Worm (Caenorhabditis elegans) whole organism, late embryonic: ENCODE data around the gene Y9C9A.5.

Source experiments
- C08G9.2 ChIP-seq: sonication (generic microtip); optimal IDR thresholded peaks from 2 replicates; lab custom pipeline; 2016; ENCODE audit warnings: mild to moderate bottlenecking, missing genetic modification characterization, moderate library complexity, missing compliant biosample characterization
- C38D4.7 ChIP-seq: fragments of 200-800 bp; sonication (Bioruptor generic); optimal IDR thresholded peaks from 2 replicates; lab custom pipeline; 2018; ENCODE audit warnings: mild to moderate bottlenecking, missing genetic modification characterization, moderate library complexity, missing compliant biosample characterization
- K02D7.2 ChIP-seq: sonication (generic microtip); optimal IDR thresholded peaks from 2 replicates; lab custom pipeline; 2017; ENCODE audit warnings: mild to moderate bottlenecking, missing genetic modification characterization, missing compliant biosample characterization
- T23F11.4 ChIP-seq: fragments of 200-800 bp; sonication (Bioruptor generic); optimal IDR thresholded peaks from 2 replicates; lab custom pipeline; 2018; ENCODE audit warnings: mild to moderate bottlenecking, missing genetic modification characterization, missing compliant biosample characterization
- ahr-1 ChIP-seq: sonication (generic microtip); optimal IDR thresholded peaks from 2 replicates; lab custom pipeline; 2016; ENCODE audit warnings: missing genetic modification characterization, missing compliant biosample characterization
- ceh-14 ChIP-seq: sonication (generic microtip); optimal IDR thresholded peaks from 2 replicates; lab custom pipeline; 2016; ENCODE audit warnings: missing genotype, missing genetic modification characterization, missing compliant biosample characterization
- ceh-18 ChIP-seq: sonication (generic microtip); optimal IDR thresholded peaks from 2 replicates; lab custom pipeline; 2016; ENCODE audit warnings: missing genetic modification characterization, missing compliant biosample characterization
- ceh-19 ChIP-seq: fragments of 200-800 bp; sonication (Bioruptor generic); optimal IDR thresholded peaks from 2 replicates; lab custom pipeline; 2018; ENCODE audit warnings: mild to moderate bottlenecking, missing genetic modification characterization, missing compliant biosample characterization
- ceh-22 ChIP-seq: sonication (generic microtip); optimal IDR thresholded peaks from 2 replicates; lab custom pipeline; 2017; ENCODE audit warnings: missing biosample characterization, missing genetic modification characterization
- ceh-24 ChIP-seq: sonication (generic microtip); optimal IDR thresholded peaks from 2 replicates; lab custom pipeline; 2016; ENCODE audit warnings: mild to moderate bottlenecking, missing genetic modification characterization, missing compliant biosample characterization
- ceh-31 ChIP-seq: sonication (generic microtip); optimal IDR thresholded peaks from 2 replicates; lab custom pipeline; 2016; ENCODE audit warnings: missing genetic modification characterization, missing compliant biosample characterization
- ceh-45 ChIP-seq: fragments of 200-800 bp; sonication (Bioruptor generic); IDR thresholded peaks from 2 replicates; pipeline ENCODE4 v1.3.6; 2022; ENCODE audit warnings: missing genetic modification reagents, missing genetic modification characterization, missing compliant biosample characterization
- ceh-6 ChIP-seq: fragments of 200-800 bp; sonication (Bioruptor generic); optimal IDR thresholded peaks from 2 replicates; lab custom pipeline; 2018; ENCODE audit warnings: mild to moderate bottlenecking, missing genetic modification characterization, missing compliant biosample characterization
- dmd-4 ChIP-seq: sonication (generic microtip); optimal IDR thresholded peaks from 2 replicates; lab custom pipeline; 2016; ENCODE audit warnings: borderline replicate concordance, missing genetic modification characterization, missing compliant biosample characterization
- elt-2 ChIP-seq: sonication (generic microtip); optimal IDR thresholded peaks from 2 replicates; lab custom pipeline; 2016; ENCODE audit warnings: missing genetic modification reagents, missing genetic modification characterization, missing compliant biosample characterization
- fax-1 ChIP-seq: sonication (generic microtip); optimal IDR thresholded peaks from 2 replicates; lab custom pipeline; 2016; ENCODE audit warnings: missing genotype, missing genetic modification characterization, missing compliant biosample characterization
- fkh-10 ChIP-seq: fragments of 150-350 bp; optimal IDR thresholded peaks from 2 replicates; lab custom pipeline; 2014; ENCODE audit warnings: missing biosample characterization, missing genetic modification reagents, missing genetic modification characterization
- hlh-13 ChIP-seq: fragments of 200-800 bp; sonication (Bioruptor generic); optimal IDR thresholded peaks from 2 replicates; lab custom pipeline; 2018; ENCODE audit warnings: mild to moderate bottlenecking, missing genetic modification characterization, missing compliant biosample characterization
- hlh-15 ChIP-seq: sonication (generic microtip); optimal IDR thresholded peaks from 2 replicates; lab custom pipeline; 2016; ENCODE audit warnings: missing genetic modification characterization, missing compliant biosample characterization
- hlh-30 ChIP-seq: sonication (generic microtip); optimal IDR thresholded peaks from 2 replicates; lab custom pipeline; 2017; ENCODE audit warnings: antibody characterized with exemption, missing genetic modification characterization, missing compliant biosample characterization; ENCODE audit not compliant: insufficient read depth
- hlh-6 ChIP-seq: sonication (generic microtip); optimal IDR thresholded peaks from 2 replicates; lab custom pipeline; 2016; ENCODE audit warnings: missing genotype, missing genetic modification characterization, missing compliant biosample characterization
- madf-2 ChIP-seq: sonication (generic microtip); optimal IDR thresholded peaks from 2 replicates; lab custom pipeline; 2017; ENCODE audit warnings: missing genetic modification characterization, missing compliant biosample characterization
- mec-3 ChIP-seq: sonication (generic microtip); optimal IDR thresholded peaks from 2 replicates; lab custom pipeline; 2016; ENCODE audit warnings: borderline replicate concordance, missing genetic modification characterization, missing compliant biosample characterization
- nfya-1 ChIP-seq: sonication (generic microtip); optimal IDR thresholded peaks from 2 replicates; lab custom pipeline; 2017; ENCODE audit warnings: missing genetic modification characterization, mild to moderate bottlenecking, missing compliant biosample characterization, antibody characterized with exemption, moderate library complexity
- odd-2 ChIP-seq: sonication (generic microtip); optimal IDR thresholded peaks from 2 replicates; lab custom pipeline; 2017; ENCODE audit warnings: antibody characterized with exemption, mild to moderate bottlenecking, missing genetic modification characterization, missing compliant biosample characterization
- pag-3 ChIP-seq: sonication (generic microtip); optimal IDR thresholded peaks from 2 replicates; lab custom pipeline; 2016; ENCODE audit warnings: missing compliant biosample characterization, missing genetic modification characterization, borderline replicate concordance
- pat-9 ChIP-seq: fragments of 200-800 bp; sonication (Bioruptor generic); optimal IDR thresholded peaks from 2 replicates; lab custom pipeline; 2018; ENCODE audit warnings: mild to moderate bottlenecking, missing genetic modification characterization, moderate library complexity, missing compliant biosample characterization
- pax-1 ChIP-seq: fragments of 150-350 bp; optimal IDR thresholded peaks from 2 replicates; lab custom pipeline; 2014; ENCODE audit warnings: missing biosample characterization, missing genetic modification characterization
- pha-2 ChIP-seq: sonication (generic microtip); optimal IDR thresholded peaks from 2 replicates; lab custom pipeline; 2017; ENCODE audit warnings: mild to moderate bottlenecking, missing genetic modification characterization, missing compliant biosample characterization
- pha-4 ChIP-seq: fragments of 150-350 bp; optimal IDR thresholded peaks from 2 replicates; lab custom pipeline; 2018; ENCODE audit warnings: missing biosample characterization, missing genetic modification reagents, missing genetic modification characterization
- ref-2 ChIP-seq: sonication (generic microtip); optimal IDR thresholded peaks from 2 replicates; lab custom pipeline; 2016; ENCODE audit warnings: missing genetic modification characterization, missing compliant biosample characterization
- rnt-1 ChIP-seq: sonication (generic microtip); optimal IDR thresholded peaks from 2 replicates; lab custom pipeline; 2016; ENCODE audit warnings: missing genetic modification characterization, missing compliant biosample characterization
- sdc-2 ChIP-seq: sonication (generic microtip); optimal IDR thresholded peaks from 2 replicates; lab custom pipeline; 2016; ENCODE audit warnings: missing genotype, missing genetic modification characterization, missing compliant biosample characterization
- sox-4 ChIP-seq: sonication (generic microtip); optimal IDR thresholded peaks from 2 replicates; lab custom pipeline; 2017; ENCODE audit warnings: mild to moderate bottlenecking, missing genetic modification characterization, inconsistent platforms, missing compliant biosample characterization
- syd-9 ChIP-seq: sonication (generic microtip); optimal IDR thresholded peaks from 2 replicates; lab custom pipeline; 2016; ENCODE audit warnings: mild to moderate bottlenecking, missing genetic modification characterization, moderate library complexity, missing compliant biosample characterization
- tbx-2 ChIP-seq: sonication (generic microtip); optimal IDR thresholded peaks from 2 replicates; lab custom pipeline; 2016; ENCODE audit warnings: missing genetic modification characterization, missing compliant biosample characterization
- tbx-7 ChIP-seq: sonication (generic microtip); optimal IDR thresholded peaks from 2 replicates; lab custom pipeline; 2016; ENCODE audit warnings: missing genotype, missing genetic modification characterization, missing compliant biosample characterization
- unc-3 ChIP-seq, 2 experiments: fragments of 200-800 bp in 1 of 2; sonication (Bioruptor generic) in 1 of 2; sonication (generic microtip) in 1 of 2; conservative IDR thresholded peaks in 1 of 2; optimal IDR thresholded peaks in 1 of 2; 2 replicates each; pipeline versions ENCODE4 v1.3.6 to Lab custom; 2016 to 2022; ENCODE audit warnings: missing compliant biosample characterization in 2 of 2, missing genetic modification characterization in 2 of 2, missing genetic modification reagents in 1 of 2
- unc-86 ChIP-seq: sonication (generic microtip); optimal IDR thresholded peaks from 2 replicates; lab custom pipeline; 2016; ENCODE audit warnings: missing genetic modification characterization, missing compliant biosample characterization
- ztf-16 ChIP-seq: sonication (generic microtip); optimal IDR thresholded peaks from 2 replicates; lab custom pipeline; 2017; ENCODE audit warnings: missing genetic modification characterization, missing compliant biosample characterization

Y9C9A.5 gene

ce11 chrIV:4977176-4977693 lies 35.5 kb downstream of the Y9C9A.5 start, which contains the start of gene E03H12.5:
Gene E03H12.5, plus strand, starts transcription at chrIV:4977226.
- no peak for TF ChIP-seq elt-2 (tag; lab: Kevin White, UChicago)
- no peak for TF ChIP-seq hlh-15 (tag; lab: Kevin White, UChicago)
- TF ChIP-seq sox-4 (tag; lab: Kevin White, UChicago), result no peak
- TF ChIP-seq ztf-16 (tag; lab: Kevin White, UChicago), result no peak
- TF ChIP-seq hlh-13 (GFP tag; lab: Kevin White, UChicago), result no peak
- TF ChIP-seq ahr-1, result no peak
- no peak for TF ChIP-seq ceh-22
- TF ChIP-seq rnt-1, result no peak
- TF ChIP-seq ceh-6 (GFP tag; lab: Kevin White, UChicago), result no peak
- no peak for TF ChIP-seq dmd-4 (tag; lab: Kevin White, UChicago)
- TF ChIP-seq unc-3 (GFP tag; conservative IDR thresholded peaks at IDR 0.05; lab: Robert Waterston, UW), result no peak
- TF ChIP-seq unc-3 (tag; optimal IDR thresholded peaks at IDR 0.05; lab: Kevin White, UChicago), result no peak
- TF ChIP-seq T23F11.4 (GFP tag; lab: Kevin White, UChicago), result no peak
- TF ChIP-seq tbx-2 (tag; lab: Kevin White, UChicago), result no peak
- no peak for TF ChIP-seq mec-3
- TF ChIP-seq fkh-10 (GFP tag; lab: Kevin White, UChicago), result no peak
- no peak for TF ChIP-seq ceh-31 (tag; lab: Kevin White, UChicago)
- no peak for TF ChIP-seq hlh-30 (tag; lab: Kevin White, UChicago)
- no peak for TF ChIP-seq ceh-14 (tag; lab: Kevin White, UChicago)
- TF ChIP-seq C08G9.2 (tag; lab: Kevin White, UChicago), result no peak
- no peak for TF ChIP-seq nfya-1 (tag; lab: Kevin White, UChicago)

ce11 chrIV:4981027-4981426 lies 39.2 kb downstream of the Y9C9A.5 start, which contains the start of gene srz-24:
Gene srz-24, minus strand, starts transcription at chrIV:4981127.
- TF ChIP-seq unc-86 (no peak), ceh-31 (tag; lab: Kevin White, UChicago) (no peak), ceh-45 (GFP tag; lab: Robert Waterston, UW) (no peak), pag-3 (tag; lab: Kevin White, UChicago) (no peak), rnt-1 (no peak), syd-9 (tag; lab: Kevin White, UChicago) (no peak), pat-9 (tag; lab: Kevin White, UChicago) (no peak), ceh-6 (GFP tag; lab: Kevin White, UChicago) (no peak), ref-2 (tag; lab: Kevin White, UChicago) (no peak)

DNA sequence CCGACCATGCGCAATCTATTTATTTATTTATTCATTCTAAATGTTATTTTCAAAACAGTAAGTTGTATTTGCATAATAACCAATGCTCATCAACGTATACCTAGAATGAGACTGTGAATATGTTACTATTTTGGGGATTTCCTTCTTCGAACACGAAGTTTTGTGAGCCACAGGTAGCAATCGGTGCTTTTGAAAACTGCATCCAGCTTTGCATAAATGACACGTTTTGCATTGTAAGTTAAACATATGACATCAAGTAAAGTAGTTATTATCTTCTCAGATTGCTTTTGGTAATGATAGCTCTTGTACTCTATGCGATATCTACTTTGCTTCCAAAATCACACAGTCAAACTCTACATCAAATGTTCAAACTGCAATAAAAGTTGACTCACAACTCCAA lies 40.7 kb downstream of the Y9C9A.5 start, which contains the start of gene E03H12.4:
Gene E03H12.4, plus strand, starts transcription at position 120 of the 400 bp plus-strand sequence.
- no peak for TF ChIP-seq dmd-4 (tag; lab: Kevin White, UChicago)
- no peak for TF ChIP-seq sdc-2 (tag; lab: Kevin White, UChicago)
- no peak for TF ChIP-seq ceh-22
- no peak for TF ChIP-seq ceh-31 (tag; lab: Kevin White, UChicago)
- TF ChIP-seq sox-4 (tag; lab: Kevin White, UChicago), result no peak
- TF ChIP-seq tbx-2 (tag; lab: Kevin White, UChicago), result no peak
- TF ChIP-seq C38D4.7 (GFP tag; lab: Kevin White, UChicago), result no peak
- TF ChIP-seq pat-9 (tag; lab: Kevin White, UChicago), result no peak
- TF ChIP-seq ceh-6 (GFP tag; lab: Kevin White, UChicago), result no peak
- TF ChIP-seq tbx-7 (tag; lab: Kevin White, UChicago), result no peak
- TF ChIP-seq mec-3, result no peak
- no peak for TF ChIP-seq ceh-18 (tag; lab: Kevin White, UChicago)
- TF ChIP-seq pha-2, result no peak
- no peak for TF ChIP-seq pax-1
- TF ChIP-seq ceh-24, result no peak
- TF ChIP-seq unc-86, result no peak
- TF ChIP-seq pha-4 (tag; lab: Kevin White, UChicago), result no peak

ce11 chrIV:4983746-4984145 lies 42.0 kb downstream of the Y9C9A.5 start, which contains the start of gene clec-176:
Gene clec-176, plus strand, starts transcription at chrIV:4984046.
- TF ChIP-seq madf-2 (tag; lab: Kevin White, UChicago) (no peak), K02D7.2 (tag; lab: Kevin White, UChicago) (no peak), ceh-19 (GFP tag; lab: Kevin White, UChicago) (no peak), hlh-6 (tag; lab: Kevin White, UChicago) (no peak), tbx-2 (tag; lab: Kevin White, UChicago) (no peak), ceh-6 (GFP tag; lab: Kevin White, UChicago) (no peak), ceh-14 (tag; lab: Kevin White, UChicago) (no peak), mec-3 (no peak), pha-2 (no peak), fax-1 (tag; lab: Kevin White, UChicago) (no peak), odd-2 (tag; lab: Kevin White, UChicago) (no peak), ceh-22 (no peak), hlh-30 (tag; lab: Kevin White, UChicago) (no peak), dmd-4 (tag; lab: Kevin White, UChicago) (no peak), elt-2 (tag; lab: Kevin White, UChicago) (no peak)
